Fruit fly (Drosophila melanogaster) S2 (cell line): ENCODE results near the gene Non2.

Source experiments
- CG8478 ChIP-seq: fragments of >200 bp; optimal IDR thresholded peaks from 2 replicates; lab custom pipeline; 2018
- CTCF ChIP-seq, 2 experiments: fragments of >200 bp; optimal IDR thresholded peaks; 2 replicates each; lab custom pipeline; 2018

DNA sequence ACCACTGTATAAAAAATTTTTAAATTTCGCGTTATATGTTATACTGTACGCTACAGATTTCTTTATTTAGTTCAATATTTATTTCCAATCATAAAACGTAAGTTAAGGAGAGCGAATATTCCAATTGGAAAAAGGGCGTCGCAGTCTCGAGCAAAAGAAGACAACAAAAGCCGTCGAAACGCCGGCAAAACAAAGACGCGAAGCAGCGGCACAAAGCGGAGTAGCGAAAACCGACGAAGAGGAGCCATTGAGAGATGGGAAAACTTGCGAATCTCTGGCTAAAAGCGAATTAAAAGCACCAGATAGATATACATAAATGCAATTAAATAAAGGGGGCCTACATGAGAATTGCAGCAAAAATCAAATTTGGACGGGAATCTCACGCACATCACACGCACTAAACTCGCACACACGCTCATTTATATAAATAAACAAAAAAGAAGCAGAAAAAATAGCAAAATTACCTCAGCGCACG lies 968 bp upstream of the Non2 start:
- TF ChIP-seq CG8478 (lab: Kevin White, UChicago): no peak
- no peak for TF ChIP-seq CTCF (optimal IDR thresholded peaks at IDR 0.05; lab: Kevin White, UChicago)
